Fruit fly (Drosophila melanogaster) whole organism, embryonic: Measurements from ENCODE around the gene CG15922.
A peak's percentile ranks its signal among the peaks of the same experiment; 100 is the strongest.

ENCODE experiments used
- CG1024 ChIP-seq: fragments of 200-800 bp; sonication (Bioruptor generic); IDR thresholded peaks from 2 replicates; pipeline ENCODE4 v1.3.6; 2022; ENCODE audit warnings: missing biosample characterization, missing genetic modification characterization
- CG11093 ChIP-seq: fragments of 200-800 bp; sonication (Bioruptor generic); IDR thresholded peaks from 3 replicates; pipeline ENCODE4 v1.3.6; 2022; ENCODE audit warnings: missing biosample characterization, missing genetic modification characterization
- CG12104 ChIP-seq: fragments of 200-800 bp; sonication (Bioruptor generic); optimal IDR thresholded peaks from 3 replicates; lab custom pipeline; 2016; ENCODE audit warnings: missing biosample characterization, missing genetic modification characterization
- CG12391 ChIP-seq: fragments of 200-800 bp; sonication (Bioruptor generic); optimal IDR thresholded peaks from 3 replicates; lab custom pipeline; 2018; ENCODE audit warnings: missing biosample characterization, mild to moderate bottlenecking, missing genetic modification characterization, moderate library complexity
- CG13123 ChIP-seq: fragments of 200-800 bp; sonication (Bioruptor generic); optimal IDR thresholded peaks from 2 replicates; lab custom pipeline; 2016; ENCODE audit warnings: missing biosample characterization, missing genetic modification characterization
- CG13624 ChIP-seq: fragments of 200-800 bp; sonication (Bioruptor generic); optimal IDR thresholded peaks from 2 replicates; lab custom pipeline; 2016; ENCODE audit warnings: missing biosample characterization, missing genetic modification characterization
- CG15479 ChIP-seq: fragments of 200-800 bp; sonication (Bioruptor generic); optimal IDR thresholded peaks from 3 replicates; lab custom pipeline; 2019; ENCODE audit warnings: missing biosample characterization, mild to moderate bottlenecking, missing genetic modification characterization, moderate library complexity
- CG15601 ChIP-seq: fragments of 200-800 bp; sonication (Bioruptor generic); optimal IDR thresholded peaks from 3 replicates; lab custom pipeline; 2019; ENCODE audit warnings: missing biosample characterization, mild to moderate bottlenecking, missing genetic modification characterization, moderate library complexity
- CG30403 ChIP-seq: fragments of 200-800 bp; sonication (Bioruptor generic); optimal IDR thresholded peaks from 3 replicates; lab custom pipeline; 2016; ENCODE audit warnings: missing biosample characterization, missing genetic modification characterization
- CG3838 ChIP-seq: fragments of 200-800 bp; sonication (Bioruptor generic); optimal IDR thresholded peaks from 3 replicates; lab custom pipeline; 2016; ENCODE audit warnings: missing biosample characterization, missing genetic modification characterization
- CG7987 ChIP-seq: fragments of 200-800 bp; sonication (Bioruptor generic); optimal IDR thresholded peaks from 2 replicates; lab custom pipeline; 2018; ENCODE audit warnings: missing biosample characterization, mild to moderate bottlenecking, missing genetic modification characterization, moderate library complexity
- Camta ChIP-seq: fragments of 200-800 bp; sonication (Bioruptor generic); optimal IDR thresholded peaks from 2 replicates; lab custom pipeline; 2016; ENCODE audit warnings: missing biosample characterization, missing genetic modification characterization
- Ets65A ChIP-seq: fragments of 200-800 bp; sonication (Bioruptor generic); peaks from one replicate; lab custom pipeline; 2016; ENCODE audit warnings: missing biosample characterization, missing genetic modification characterization
- HLH3B ChIP-seq: fragments of 200-800 bp; sonication (Bioruptor generic); IDR thresholded peaks from 2 replicates; pipeline ENCODE4 v1.3.6; 2022; ENCODE audit warnings: missing biosample characterization, missing genetic modification characterization
- Hr39 ChIP-seq: fragments of >200 bp; optimal IDR thresholded peaks from 2 replicates; lab custom pipeline; 2017
- Jarid2 ChIP-seq: fragments of 200-800 bp; sonication (Bioruptor generic); optimal IDR thresholded peaks from 3 replicates; lab custom pipeline; 2017; ENCODE audit warnings: mild to moderate bottlenecking, missing biosample characterization, missing genetic modification reagents, missing genetic modification characterization
- Lpt ChIP-seq: fragments of >200 bp; optimal IDR thresholded peaks from 2 replicates; lab custom pipeline; 2018; ENCODE audit warnings: missing biosample characterization, missing genetic modification characterization
- Med ChIP-seq: fragments of 200-800 bp; sonication (Bioruptor generic); peaks from one replicate; lab custom pipeline; 2016; ENCODE audit warnings: missing biosample characterization, missing genetic modification characterization, mild to moderate bottlenecking, inconsistent platforms, moderate library complexity
- Optix ChIP-seq: fragments of 200-800 bp; sonication (Bioruptor generic); IDR thresholded peaks from 3 replicates; pipeline ENCODE4 v1.3.6; 2022; ENCODE audit warnings: missing biosample characterization, missing genetic modification characterization
- Pdp1 ChIP-seq, 2 experiments: fragments of 200-800 bp; sonication (Bioruptor generic); optimal IDR thresholded peaks; 3 replicates each; lab custom pipeline; 2016; ENCODE audit warnings: missing biosample characterization in 2 of 2, missing genetic modification characterization in 2 of 2, mild to moderate bottlenecking in 1 of 2, moderate library complexity in 1 of 2
- Sry-β ChIP-seq: fragments of 200-800 bp; sonication (Bioruptor generic); optimal IDR thresholded peaks from 2 replicates; lab custom pipeline; 2018; ENCODE audit warnings: missing biosample characterization, mild to moderate bottlenecking, missing genetic modification characterization, moderate library complexity
- Stat92E ChIP-seq, 3 experiments: fragments of >200 bp in 2 of 3; fragments of 200-800 bp in 1 of 3; sonication (Bioruptor generic) in 1 of 3; optimal IDR thresholded peaks; 2 replicates each; lab custom pipeline; 2017 to 2019; ENCODE audit warnings: missing biosample characterization in 3 of 3, missing genetic modification characterization in 3 of 3, mild to moderate bottlenecking in 1 of 3, moderate library complexity in 1 of 3
- ash1 ChIP-seq: fragments of 200-800 bp; sonication (Bioruptor generic); optimal IDR thresholded peaks from 2 replicates; lab custom pipeline; 2018; ENCODE audit warnings: missing biosample characterization, mild to moderate bottlenecking, missing genetic modification characterization
- bab2 ChIP-seq: fragments of 200-800 bp; sonication (Bioruptor generic); optimal IDR thresholded peaks from 2 replicates; lab custom pipeline; 2016; ENCODE audit warnings: missing biosample characterization, missing genetic modification characterization
- bsh ChIP-seq, 2 experiments: fragments of 200-800 bp; sonication (Bioruptor generic); optimal IDR thresholded peaks; 2 replicates each; lab custom pipeline; 2017 to 2018; ENCODE audit warnings: mild to moderate bottlenecking in 2 of 2, missing biosample characterization in 2 of 2, missing genetic modification characterization in 2 of 2, moderate library complexity in 1 of 2
- ci ChIP-seq: fragments of 200-800 bp; sonication (Bioruptor generic); IDR thresholded peaks from 3 replicates; pipeline ENCODE4 v1.3.6; 2022; ENCODE audit warnings: missing biosample characterization, missing genetic modification characterization
- cwo ChIP-seq: fragments of 200-800 bp; sonication (Bioruptor generic); optimal IDR thresholded peaks from 3 replicates; lab custom pipeline; 2017; ENCODE audit warnings: missing biosample characterization, missing genetic modification characterization, mild to moderate bottlenecking, moderate library complexity, missing genetic modification reagents
- exex ChIP-seq: fragments of 200-800 bp; sonication (Bioruptor generic); optimal IDR thresholded peaks from 4 replicates; lab custom pipeline; 2018; ENCODE audit warnings: missing biosample characterization, mild to moderate bottlenecking, missing genetic modification characterization, moderate library complexity
- fu2 ChIP-seq: fragments of 200-800 bp; sonication (Bioruptor generic); optimal IDR thresholded peaks from 2 replicates; lab custom pipeline; 2016; ENCODE audit warnings: missing biosample characterization, missing genetic modification characterization
- kay ChIP-seq: fragments of 200-800 bp; sonication (Bioruptor generic); optimal IDR thresholded peaks from 2 replicates; lab custom pipeline; 2016; ENCODE audit warnings: missing biosample characterization, missing genetic modification characterization
- ken ChIP-seq: fragments of 200-800 bp; sonication (Bioruptor generic); IDR thresholded peaks from 3 replicates; pipeline ENCODE4 v1.3.6; 2022; ENCODE audit warnings: missing biosample characterization, missing genetic modification characterization
- lmd ChIP-seq: fragments of 200-800 bp; sonication (Bioruptor generic); IDR thresholded peaks from 2 replicates; pipeline ENCODE4 v1.3.6; 2022; ENCODE audit warnings: missing biosample characterization, missing genetic modification characterization
- mam ChIP-seq: fragments of 200-800 bp; sonication (Bioruptor generic); optimal IDR thresholded peaks from 3 replicates; lab custom pipeline; 2016; ENCODE audit warnings: missing biosample characterization, missing genetic modification characterization
- nerfin-2 ChIP-seq: fragments of 200-800 bp; sonication (Bioruptor generic); IDR thresholded peaks from 2 replicates; pipeline ENCODE4 v1.3.6; 2022; ENCODE audit warnings: missing biosample characterization, missing genetic modification characterization; ENCODE audit not compliant: partially characterized antibody
- nom ChIP-seq: fragments of 200-800 bp; sonication (Bioruptor generic); optimal IDR thresholded peaks from 2 replicates; lab custom pipeline; 2017; ENCODE audit warnings: missing biosample characterization, missing genetic modification characterization, mild to moderate bottlenecking, moderate library complexity, missing genetic modification reagents
- pb ChIP-seq: fragments of 200-800 bp; sonication (Bioruptor generic); optimal IDR thresholded peaks from 3 replicates; lab custom pipeline; 2016; ENCODE audit warnings: missing biosample characterization, missing genetic modification characterization
- prd ChIP-seq, 3 experiments: fragments of >200 bp in 2 of 3; fragments of 200-800 bp in 1 of 3; sonication (Bioruptor generic) in 1 of 3; optimal IDR thresholded peaks in 2 of 3; IDR thresholded peaks in 1 of 3; 2 replicates in 2 of 3; 3 replicates in 1 of 3; pipeline versions ENCODE4 v1.3.6 to Lab custom; 2017 to 2022; ENCODE audit warnings: missing biosample characterization in 1 of 3, missing genetic modification characterization in 1 of 3
- sens-2 ChIP-seq: fragments of 200-800 bp; sonication (Bioruptor generic); IDR thresholded peaks from 2 replicates; pipeline ENCODE4 v1.3.6; 2022; ENCODE audit warnings: missing biosample characterization, missing genetic modification characterization
- sisA ChIP-seq: fragments of 200-800 bp; sonication (Bioruptor generic); IDR thresholded peaks from 2 replicates; pipeline ENCODE4 v1.3.6; 2022; ENCODE audit warnings: missing biosample characterization, missing genetic modification characterization
- sqz ChIP-seq: fragments of 200-800 bp; sonication (Bioruptor generic); optimal IDR thresholded peaks from 3 replicates; lab custom pipeline; 2018; ENCODE audit warnings: missing biosample characterization, mild to moderate bottlenecking, missing genetic modification characterization
- stc ChIP-seq: fragments of 200-800 bp; sonication (Bioruptor generic); IDR thresholded peaks from 2 replicates; pipeline ENCODE4 v1.3.6; 2022; ENCODE audit warnings: missing biosample characterization, missing genetic modification characterization
- tup ChIP-seq: fragments of 200-800 bp; sonication (Bioruptor generic); optimal IDR thresholded peaks from 2 replicates; lab custom pipeline; 2016; ENCODE audit warnings: missing biosample characterization, mild to moderate bottlenecking, missing genetic modification characterization, moderate library complexity
- zf30C ChIP-seq: fragments of 200-800 bp; sonication (Bioruptor generic); optimal IDR thresholded peaks from 3 replicates; lab custom pipeline; 2018; ENCODE audit warnings: missing biosample characterization, mild to moderate bottlenecking, missing genetic modification characterization

CG15922 gene

dm6 chr3R:20608199-20608598 is 48.1 kb upstream of the CG15922 start:
- 0 out of 2 replicates have a peak, but pooled peaks have one; percentile 7 for TF ChIP-seq sisA (GFP tag; lab: Robert Waterston, UW)
- no peak for TF ChIP-seq zf30C (GFP tag; lab: Kevin White, UChicago)
- TF ChIP-seq prd (optimal IDR thresholded peaks at IDR 0.05; lab: Kevin White, UChicago) = no peak
- peak; percentile 35; the same call in 1 of the 3 replicates for TF ChIP-seq prd (GFP tag; IDR thresholded peaks at IDR 0.05; lab: Robert Waterston, UW)
- no peak for TF ChIP-seq CG3838 (GFP tag; lab: Kevin White, UChicago)
- TF ChIP-seq Hr39 = peak; percentile 40
- no peak for TF ChIP-seq mam
- peak; percentile 71 for TF ChIP-seq Ets65A (GFP tag; lab: Kevin White, UChicago)
- TF ChIP-seq CG11093 = 0 out of 3 replicates have a peak, but pooled peaks have one; percentile 21
- TF ChIP-seq, all 482 proteins: peak for 5

DNA sequence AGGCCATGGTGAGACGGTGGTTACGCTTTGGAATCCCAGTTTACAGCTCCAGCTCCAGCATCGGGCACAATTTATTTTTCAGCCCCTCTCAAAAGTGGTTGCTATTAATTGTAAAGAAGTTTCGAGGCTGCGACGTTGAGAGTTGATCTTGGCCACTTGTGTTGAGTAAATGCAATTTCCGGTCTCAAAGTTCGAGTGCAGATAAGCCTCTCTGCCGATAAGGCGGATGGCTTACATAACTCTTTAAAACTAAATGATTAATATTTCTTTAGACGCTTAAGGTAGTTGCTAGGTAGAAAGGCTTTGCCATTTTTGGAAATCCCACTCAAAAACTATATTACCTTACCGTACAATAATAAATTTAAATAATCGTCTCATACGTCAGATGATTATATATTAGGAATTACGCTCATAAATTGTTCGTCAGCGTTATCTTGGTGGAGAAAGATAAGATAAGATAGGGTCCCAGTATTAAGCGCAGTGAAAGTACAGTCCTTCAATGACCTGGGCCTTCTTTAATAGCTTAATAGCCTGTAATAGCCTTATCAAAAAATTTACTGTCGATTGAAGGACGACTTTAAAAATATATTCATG is 45.6 kb upstream of the CG15922 start:
- TF ChIP-seq nerfin-2 (GFP tag; lab: Robert Waterston, UW) (no peak), CG13624 (GFP tag; lab: Kevin White, UChicago) (no peak), stc (no peak), CG15601 (tag; lab: Kevin White, UChicago) (no peak), CG30403 (GFP tag; lab: Kevin White, UChicago) (no peak), CG13123 (no peak), CG1024 (GFP tag; lab: Robert Waterston, UW) (no peak), Lpt (GFP tag; lab: Kevin White, UChicago) (no peak), sens-2 (GFP tag; lab: Robert Waterston, UW) (0 out of 2 replicates have a peak, but pooled peaks have one; percentile 12), bsh (GFP tag; optimal IDR thresholded peaks at IDR 0.05; lab: Kevin White, UChicago) (no peak), ash1 (no peak), fu2 (GFP tag; lab: Kevin White, UChicago) (no peak), cwo (GFP tag; lab: Kevin White, UChicago) (no peak), HLH3B (GFP tag; lab: Robert Waterston, UW) (no peak), bab2 (GFP tag; lab: Kevin White, UChicago) (no peak), ci (peak; percentile 13; the same call in 1 of the 3 replicates), CG7987 (no peak), sqz (GFP tag; lab: Kevin White, UChicago) (no peak), Jarid2 (GFP tag; lab: Kevin White, UChicago) (no peak), Sry-β (GFP tag; lab: Kevin White, UChicago) (no peak), Pdp1 (GFP tag; optimal IDR thresholded peaks at IDR 0.05; lab: Kevin White, UChicago) (peak in 1 of 2 experiments; percentile 80), tup (GFP tag; lab: Kevin White, UChicago) (no peak), kay (GFP tag; lab: Kevin White, UChicago) (no peak), CG12391 (tag; lab: Kevin White, UChicago) (no peak), lmd (GFP tag; lab: Robert Waterston, UW) (no peak), Stat92E (GFP tag; optimal IDR thresholded peaks at IDR 0.05; lab: Kevin White, UChicago) (no peak), Med (peak; percentile 24), Camta (GFP tag; lab: Kevin White, UChicago) (no peak), CG12104 (GFP tag; lab: Kevin White, UChicago) (no peak), nom (peak; percentile 51), ken (GFP tag; lab: Robert Waterston, UW) (no peak), CG15479 (no peak), pb (GFP tag; lab: Kevin White, UChicago) (no peak), Optix (GFP tag; lab: Robert Waterston, UW) (no peak), exex (peak; percentile 87)
